Fruit fly (Drosophila melanogaster) whole organism, pupa: Measurements from ENCODE around the gene Nup154.

Source experiments
- CG10348 ChIP-seq: fragments of 200-800 bp; sonication (Bioruptor generic); IDR thresholded peaks from 2 replicates; pipeline ENCODE4 v1.3.6; 2022; ENCODE audit warnings: missing biosample characterization, missing genetic modification characterization
- CG13204 ChIP-seq: fragments of 200-800 bp; sonication (Bioruptor generic); optimal IDR thresholded peaks from 2 replicates; lab custom pipeline; 2018; ENCODE audit warnings: missing biosample characterization, mild to moderate bottlenecking, missing genetic modification characterization, moderate library complexity
- CG8301 ChIP-seq: fragments of 200-800 bp; sonication (Bioruptor generic); optimal IDR thresholded peaks from 2 replicates; lab custom pipeline; 2018; ENCODE audit warnings: missing biosample characterization, mild to moderate bottlenecking, missing genetic modification characterization
- CG9948 ChIP-seq: fragments of 200-800 bp; sonication (Bioruptor generic); optimal IDR thresholded peaks from 2 replicates; lab custom pipeline; 2018; ENCODE audit warnings: missing biosample characterization, mild to moderate bottlenecking, missing genetic modification characterization, moderate library complexity
- EcR ChIP-seq: fragments of 200-800 bp; sonication (Bioruptor generic); optimal IDR thresholded peaks from 3 replicates; lab custom pipeline; 2019; ENCODE audit warnings: missing biosample characterization, missing genetic modification characterization, mild to moderate bottlenecking, moderate library complexity, missing genetic modification reagents
- Pif1A ChIP-seq: fragments of 200-800 bp; sonication (Bioruptor generic); optimal IDR thresholded peaks from 3 replicates; lab custom pipeline; 2016; ENCODE audit warnings: missing biosample characterization, missing genetic modification characterization

Gene Nup154

DNA sequence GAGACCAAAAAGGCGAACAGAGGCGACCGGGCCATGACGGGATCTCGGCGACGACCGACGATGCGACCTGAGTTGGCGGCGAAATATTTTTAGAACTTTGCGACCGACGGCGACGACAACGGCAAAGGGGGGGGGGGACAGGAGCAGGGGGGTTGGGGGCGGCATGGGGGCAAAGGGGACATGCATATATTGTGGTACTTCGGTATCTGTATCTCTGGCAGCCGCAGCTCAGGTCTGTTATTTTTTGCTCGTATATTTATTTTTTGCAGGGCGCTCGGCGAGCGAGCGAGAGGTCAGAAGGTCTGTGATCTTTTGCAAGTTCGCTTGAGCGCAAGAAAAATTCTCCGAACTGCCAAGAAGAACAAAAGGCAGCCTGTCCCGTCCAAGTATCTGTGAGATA is 54.6 kb downstream of the Nup154 start:
- TF ChIP-seq CG8301 (tag; lab: Kevin White, UChicago): no peak
- peak; percentile 85 for TF ChIP-seq CG13204 (GFP tag; lab: Kevin White, UChicago)
- TF ChIP-seq Pif1A (GFP tag; lab: Kevin White, UChicago): no peak
- peak; percentile 90 for TF ChIP-seq EcR (GFP tag; lab: Kevin White, UChicago)
- TF ChIP-seq CG10348 (GFP tag; lab: Robert Waterston, UW): no peak
- no peak for TF ChIP-seq CG9948 (tag; lab: Kevin White, UChicago)
